Worm (Caenorhabditis elegans) whole organism, late embryonic: Measurements from ENCODE around the gene eif-2D.

Experiments
- Y22D7AL.16 ChIP-seq: sonication (generic microtip); optimal IDR thresholded peaks from 2 replicates; lab custom pipeline; 2016; ENCODE audit warnings: missing genetic modification characterization, missing compliant biosample characterization
- ahr-1 ChIP-seq: sonication (generic microtip); optimal IDR thresholded peaks from 2 replicates; lab custom pipeline; 2016; ENCODE audit warnings: missing genetic modification characterization, missing compliant biosample characterization
- dmd-4 ChIP-seq: sonication (generic microtip); optimal IDR thresholded peaks from 2 replicates; lab custom pipeline; 2016; ENCODE audit warnings: borderline replicate concordance, missing genetic modification characterization, missing compliant biosample characterization
- ets-4 ChIP-seq: sonication (generic microtip); optimal IDR thresholded peaks from 2 replicates; lab custom pipeline; 2016; ENCODE audit warnings: missing genetic modification characterization, missing compliant biosample characterization
- hlh-13 ChIP-seq: fragments of 200-800 bp; sonication (Bioruptor generic); optimal IDR thresholded peaks from 2 replicates; lab custom pipeline; 2018; ENCODE audit warnings: mild to moderate bottlenecking, missing genetic modification characterization, missing compliant biosample characterization
- mec-3 ChIP-seq: sonication (generic microtip); optimal IDR thresholded peaks from 2 replicates; lab custom pipeline; 2016; ENCODE audit warnings: borderline replicate concordance, missing genetic modification characterization, missing compliant biosample characterization
- pqm-1 ChIP-seq: sonication (generic microtip); optimal IDR thresholded peaks from 2 replicates; lab custom pipeline; 2016; ENCODE audit warnings: missing genetic modification characterization, missing compliant biosample characterization
- sox-4 ChIP-seq: sonication (generic microtip); optimal IDR thresholded peaks from 2 replicates; lab custom pipeline; 2017; ENCODE audit warnings: mild to moderate bottlenecking, missing genetic modification characterization, inconsistent platforms, missing compliant biosample characterization

DNA sequence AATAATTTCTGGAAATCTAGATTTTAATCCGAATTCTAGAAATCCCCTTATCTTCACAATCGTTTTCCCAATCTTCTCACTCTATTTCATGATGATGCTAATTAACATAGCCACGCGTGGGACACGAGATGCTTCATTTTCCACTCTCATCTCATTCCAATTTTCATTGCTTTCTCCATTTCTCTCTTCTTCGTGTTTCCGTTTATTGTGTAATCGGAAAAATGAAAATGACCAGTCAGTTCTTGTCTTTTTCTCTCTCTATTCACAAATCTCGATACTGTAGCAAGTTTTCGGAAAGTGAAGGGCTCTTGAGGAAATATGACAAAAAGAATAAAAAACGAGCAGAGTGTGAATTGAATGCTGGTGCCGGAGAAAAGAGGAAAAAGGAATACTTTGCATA lies 13.0 kb downstream of the eif-2D start:
- TF ChIP-seq ets-4 (tag; lab: Kevin White, UChicago) = no peak
- no peak for TF ChIP-seq ahr-1 (tag; lab: Kevin White, UChicago)
- no peak for TF ChIP-seq pqm-1 (tag; lab: Kevin White, UChicago)
- TF ChIP-seq sox-4 (tag; lab: Kevin White, UChicago) = no peak
- no peak for TF ChIP-seq dmd-4
- TF ChIP-seq mec-3 (tag; lab: Kevin White, UChicago) = no peak
- no peak for TF ChIP-seq Y22D7AL.16 (tag; lab: Kevin White, UChicago)
- TF ChIP-seq hlh-13 (GFP tag; lab: Kevin White, UChicago) = no peak
